Fruit fly (Drosophila melanogaster) whole organism, embryonic: ENCODE measurements around the gene mRpL49.

Experiments used
- Ada2b ChIP-seq: fragments of 200-800 bp; sonication (Bioruptor generic); IDR thresholded peaks from 2 replicates; pipeline ENCODE4 v1.3.6; 2022; ENCODE audit warnings: missing biosample characterization, missing genetic modification characterization
- Bdp1 ChIP-seq: fragments of 200-800 bp; sonication (Bioruptor generic); optimal IDR thresholded peaks from 3 replicates; lab custom pipeline; 2016; ENCODE audit warnings: missing biosample characterization, missing genetic modification characterization
- CG10147 ChIP-seq: fragments of 200-800 bp; sonication (Bioruptor generic); optimal IDR thresholded peaks from 2 replicates; lab custom pipeline; 2019; ENCODE audit warnings: missing biosample characterization, mild to moderate bottlenecking, missing genetic modification characterization, moderate library complexity
- CG10209 ChIP-seq: fragments of 200-800 bp; sonication (Bioruptor generic); optimal IDR thresholded peaks from 3 replicates; lab custom pipeline; 2017; ENCODE audit warnings: missing biosample characterization, mild to moderate bottlenecking, missing genetic modification characterization, missing genetic modification reagents
- CG10543 ChIP-seq: fragments of 200-800 bp; sonication (Bioruptor generic); optimal IDR thresholded peaks from 3 replicates; lab custom pipeline; 2017; ENCODE audit warnings: missing biosample characterization, mild to moderate bottlenecking, missing genetic modification characterization, moderate library complexity
- CG11398 ChIP-seq: fragments of 200-800 bp; sonication (Bioruptor generic); optimal IDR thresholded peaks from 2 replicates; lab custom pipeline; 2016; ENCODE audit warnings: missing biosample characterization, missing genetic modification characterization
- CG12744 ChIP-seq: fragments of 200-800 bp; sonication (Bioruptor generic); optimal IDR thresholded peaks from 2 replicates; lab custom pipeline; 2016; ENCODE audit warnings: missing biosample characterization, missing genetic modification characterization
- CG13296 ChIP-seq: fragments of 200-800 bp; sonication (Bioruptor generic); optimal IDR thresholded peaks from 3 replicates; lab custom pipeline; 2018; ENCODE audit warnings: missing biosample characterization, mild to moderate bottlenecking, missing genetic modification characterization
- CG13775 ChIP-seq: fragments of 200-800 bp; sonication (Bioruptor generic); optimal IDR thresholded peaks from 3 replicates; lab custom pipeline; 2017; ENCODE audit warnings: missing biosample characterization, mild to moderate bottlenecking, missing genetic modification characterization
- CG15601 ChIP-seq: fragments of 200-800 bp; sonication (Bioruptor generic); optimal IDR thresholded peaks from 3 replicates; lab custom pipeline; 2019; ENCODE audit warnings: missing biosample characterization, mild to moderate bottlenecking, missing genetic modification characterization, moderate library complexity
- CG1647 ChIP-seq: fragments of 200-800 bp; sonication (Bioruptor generic); optimal IDR thresholded peaks from 3 replicates; lab custom pipeline; 2016; ENCODE audit warnings: missing biosample characterization, missing genetic modification characterization
- CG16815 ChIP-seq: fragments of 200-800 bp; sonication (Bioruptor generic); optimal IDR thresholded peaks from 3 replicates; lab custom pipeline; 2017; ENCODE audit warnings: missing biosample characterization, mild to moderate bottlenecking, missing genetic modification characterization
- CG2678 ChIP-seq: fragments of 200-800 bp; sonication (Bioruptor generic); optimal IDR thresholded peaks from 3 replicates; lab custom pipeline; 2019; ENCODE audit warnings: missing biosample characterization, mild to moderate bottlenecking, missing genetic modification characterization, moderate library complexity
- CG30403 ChIP-seq: fragments of 200-800 bp; sonication (Bioruptor generic); optimal IDR thresholded peaks from 3 replicates; lab custom pipeline; 2016; ENCODE audit warnings: missing biosample characterization, missing genetic modification characterization
- CG33213 ChIP-seq: fragments of 200-800 bp; sonication (Bioruptor generic); optimal IDR thresholded peaks from 3 replicates; lab custom pipeline; 2016; ENCODE audit warnings: missing biosample characterization, missing genetic modification characterization
- CG7928 ChIP-seq: fragments of 200-800 bp; sonication (Bioruptor generic); optimal IDR thresholded peaks from 2 replicates; lab custom pipeline; 2017; ENCODE audit warnings: missing biosample characterization, mild to moderate bottlenecking, missing genetic modification characterization
- CG7963 ChIP-seq: fragments of 200-800 bp; sonication (Bioruptor generic); IDR thresholded peaks from 3 replicates; pipeline ENCODE4 v1.3.6; 2022; ENCODE audit warnings: missing biosample characterization, missing genetic modification characterization; ENCODE audit not compliant: partially characterized antibody
- CG7987 ChIP-seq: fragments of 200-800 bp; sonication (Bioruptor generic); optimal IDR thresholded peaks from 2 replicates; lab custom pipeline; 2018; ENCODE audit warnings: missing biosample characterization, mild to moderate bottlenecking, missing genetic modification characterization, moderate library complexity
- CG8359 ChIP-seq: fragments of 200-800 bp; sonication (Bioruptor generic); optimal IDR thresholded peaks from 2 replicates; lab custom pipeline; 2017; ENCODE audit warnings: missing biosample characterization, mild to moderate bottlenecking, missing genetic modification characterization, borderline replicate concordance
- CG9876 ChIP-seq: fragments of 200-800 bp; sonication (Bioruptor generic); optimal IDR thresholded peaks from 2 replicates; lab custom pipeline; 2016; ENCODE audit warnings: missing biosample characterization, missing genetic modification characterization
- CoRest ChIP-seq: fragments of 200-800 bp; sonication (Bioruptor generic); optimal IDR thresholded peaks from 3 replicates; lab custom pipeline; 2018; ENCODE audit warnings: missing biosample characterization, mild to moderate bottlenecking, missing genetic modification characterization, moderate library complexity
- Dek ChIP-seq: fragments of 200-800 bp; sonication (Bioruptor generic); optimal IDR thresholded peaks from 3 replicates; lab custom pipeline; 2019; ENCODE audit warnings: missing biosample characterization, mild to moderate bottlenecking, missing genetic modification characterization, moderate library complexity
- Eip74EF ChIP-seq, 2 experiments: fragments of 200-800 bp in 1 of 2; fragments of >200 bp in 1 of 2; sonication (Bioruptor generic) in 1 of 2; optimal IDR thresholded peaks; 2 replicates each; lab custom pipeline; 2017 to 2019; ENCODE audit warnings: missing biosample characterization in 2 of 2, missing genetic modification characterization in 2 of 2, mild to moderate bottlenecking in 1 of 2, moderate library complexity in 1 of 2
- Fer2 ChIP-seq: fragments of 200-800 bp; sonication (Bioruptor generic); optimal IDR thresholded peaks from 2 replicates; lab custom pipeline; 2018; ENCODE audit warnings: missing biosample characterization, mild to moderate bottlenecking, missing genetic modification characterization, moderate library complexity
- Fer3 ChIP-seq: fragments of 200-800 bp; sonication (Bioruptor generic); optimal IDR thresholded peaks from 2 replicates; lab custom pipeline; 2018; ENCODE audit warnings: missing biosample characterization, mild to moderate bottlenecking, missing genetic modification characterization, moderate library complexity
- Hsf ChIP-seq: fragments of 200-800 bp; sonication (Bioruptor generic); optimal IDR thresholded peaks from 3 replicates; lab custom pipeline; 2016; ENCODE audit warnings: missing biosample characterization, missing genetic modification characterization
- Meics ChIP-seq: fragments of 200-800 bp; sonication (Bioruptor generic); optimal IDR thresholded peaks from 2 replicates; lab custom pipeline; 2017; ENCODE audit warnings: missing biosample characterization, mild to moderate bottlenecking, missing genetic modification characterization
- Nf-YC ChIP-seq: fragments of 200-800 bp; optimal IDR thresholded peaks from 3 replicates; lab custom pipeline; 2019; ENCODE audit warnings: missing biosample characterization, mild to moderate bottlenecking, missing genetic modification characterization, moderate library complexity
- PHDP ChIP-seq: fragments of 200-800 bp; sonication (Bioruptor generic); optimal IDR thresholded peaks from 3 replicates; lab custom pipeline; 2018; ENCODE audit warnings: missing biosample characterization, mild to moderate bottlenecking, missing genetic modification characterization, moderate library complexity
- Scr ChIP-seq: fragments of 200-800 bp; sonication (Bioruptor generic); IDR thresholded peaks from 2 replicates; pipeline ENCODE4 v1.3.6; 2022; ENCODE audit warnings: missing biosample characterization, missing genetic modification characterization; ENCODE audit not compliant: partially characterized antibody
- Sox100B ChIP-seq: fragments of 200-800 bp; sonication (Bioruptor generic); optimal IDR thresholded peaks from 3 replicates; lab custom pipeline; 2018; ENCODE audit warnings: missing biosample characterization, mild to moderate bottlenecking, missing genetic modification characterization
- Sox102F ChIP-seq: fragments of 200-800 bp; sonication (Bioruptor generic); optimal IDR thresholded peaks from 2 replicates; lab custom pipeline; 2018; ENCODE audit warnings: missing biosample characterization, mild to moderate bottlenecking, missing genetic modification characterization, moderate library complexity
- aop ChIP-seq: fragments of 200-800 bp; sonication (Bioruptor generic); IDR thresholded peaks from 2 replicates; pipeline ENCODE4 v1.3.6; 2022; ENCODE audit warnings: missing biosample characterization, missing genetic modification characterization
- ara ChIP-seq: fragments of 200-800 bp; sonication (Bioruptor generic); IDR thresholded peaks from 2 replicates; pipeline ENCODE4 v1.3.6; 2022; ENCODE audit warnings: missing biosample characterization, missing genetic modification characterization
- az2 ChIP-seq: fragments of 200-800 bp; sonication (Bioruptor generic); optimal IDR thresholded peaks from 3 replicates; lab custom pipeline; 2016; ENCODE audit warnings: missing biosample characterization, missing genetic modification characterization
- chn ChIP-seq: fragments of 200-800 bp; sonication (Bioruptor generic); optimal IDR thresholded peaks from 2 replicates; lab custom pipeline; 2016; ENCODE audit warnings: missing biosample characterization, missing genetic modification characterization
- danr ChIP-seq: fragments of 200-800 bp; sonication (Bioruptor generic); IDR thresholded peaks from 2 replicates; pipeline ENCODE4 v1.3.6; 2022; ENCODE audit warnings: missing biosample characterization, missing genetic modification characterization
- ewg ChIP-seq: fragments of 200-800 bp; sonication (Bioruptor generic); optimal IDR thresholded peaks from 3 replicates; lab custom pipeline; 2017; ENCODE audit warnings: mild to moderate bottlenecking, missing biosample characterization, missing genetic modification reagents, missing genetic modification characterization
- gem ChIP-seq: fragments of 200-800 bp; sonication (Bioruptor generic); optimal IDR thresholded peaks from 2 replicates; lab custom pipeline; 2019; ENCODE audit warnings: missing biosample characterization, mild to moderate bottlenecking, missing genetic modification characterization, moderate library complexity
- grau ChIP-seq: fragments of 200-800 bp; optimal IDR thresholded peaks from 3 replicates; lab custom pipeline; 2019; ENCODE audit warnings: missing biosample characterization, mild to moderate bottlenecking, missing genetic modification characterization, moderate library complexity
- kni ChIP-seq: fragments of 200-800 bp; sonication (Bioruptor generic); optimal IDR thresholded peaks from 3 replicates; lab custom pipeline; 2017; ENCODE audit warnings: mild to moderate bottlenecking, missing biosample characterization, missing genetic modification reagents, missing genetic modification characterization
- luna ChIP-seq: fragments of 200-800 bp; sonication (Bioruptor generic); optimal IDR thresholded peaks from 2 replicates; lab custom pipeline; 2016; ENCODE audit warnings: missing biosample characterization, missing genetic modification characterization
- maf-S ChIP-seq: fragments of 200-800 bp; sonication (Bioruptor generic); optimal IDR thresholded peaks from 2 replicates; lab custom pipeline; 2016; ENCODE audit warnings: missing biosample characterization, missing genetic modification characterization
- mam ChIP-seq: fragments of 200-800 bp; sonication (Bioruptor generic); optimal IDR thresholded peaks from 3 replicates; lab custom pipeline; 2016; ENCODE audit warnings: missing biosample characterization, missing genetic modification characterization
- phol ChIP-seq: fragments of 200-800 bp; sonication (Bioruptor generic); optimal IDR thresholded peaks from 3 replicates; lab custom pipeline; 2018; ENCODE audit warnings: missing biosample characterization, mild to moderate bottlenecking, missing genetic modification characterization, moderate library complexity
- pzg ChIP-seq: fragments of 200-800 bp; sonication (Bioruptor generic); optimal IDR thresholded peaks from 3 replicates; lab custom pipeline; 2018; ENCODE audit warnings: missing biosample characterization, mild to moderate bottlenecking, missing genetic modification characterization, moderate library complexity
- row ChIP-seq: fragments of 200-800 bp; sonication (Bioruptor generic); IDR thresholded peaks from 3 replicates; pipeline ENCODE4 v1.3.6; 2022; ENCODE audit warnings: missing biosample characterization, missing genetic modification characterization
- ssp ChIP-seq: fragments of 200-800 bp; sonication (Bioruptor generic); IDR thresholded peaks from 2 replicates; pipeline ENCODE4 v1.3.6; 2022; ENCODE audit warnings: missing biosample characterization, missing genetic modification characterization
- twi ChIP-seq: fragments of 200-800 bp; optimal IDR thresholded peaks from 2 replicates; lab custom pipeline; 2019; ENCODE audit warnings: missing biosample characterization, mild to moderate bottlenecking, missing genetic modification characterization, moderate library complexity
- yki ChIP-seq: fragments of >200 bp; optimal IDR thresholded peaks from 3 replicates; lab custom pipeline; 2018
- zen ChIP-seq: fragments of 200-800 bp; sonication (Bioruptor generic); optimal IDR thresholded peaks from 3 replicates; lab custom pipeline; 2018; ENCODE audit warnings: missing biosample characterization, mild to moderate bottlenecking, missing genetic modification characterization, moderate library complexity

The mRpL49 gene

dm6 chrX:12869850-12870249 is 37.1 kb upstream of the mRpL49 start (continued):
- TF ChIP-seq Eip74EF (GFP tag; optimal IDR thresholded peaks at IDR 0.05; lab: Kevin White, UChicago) (no peak), Sox102F (GFP tag; lab: Kevin White, UChicago) (no peak), kni (no peak), CoRest (tag; lab: Kevin White, UChicago) (peak; percentile 30), zen (tag; lab: Kevin White, UChicago) (no peak), CG13775 (no peak), Ada2b (GFP tag; lab: Robert Waterston, UW) (no peak), danr (GFP tag; lab: Robert Waterston, UW) (no peak), ewg (GFP tag; lab: Kevin White, UChicago) (peak; percentile 51), row (peak; percentile 66), CG9876 (GFP tag; lab: Kevin White, UChicago) (no peak), Dek (peak; percentile 6), Nf-YC (tag; lab: Kevin White, UChicago) (no peak), CG2678 (tag; lab: Kevin White, UChicago) (peak; percentile 67), PHDP (peak; percentile 10), maf-S (GFP tag; lab: Kevin White, UChicago) (no peak), CG10209 (GFP tag; lab: Kevin White, UChicago) (no peak), CG8359 (GFP tag; lab: Kevin White, UChicago) (no peak), CG7987 (GFP tag; lab: Kevin White, UChicago) (no peak), twi (tag; lab: Kevin White, UChicago) (no peak), pzg (GFP tag; lab: Kevin White, UChicago) (no peak), Scr (GFP tag; lab: Robert Waterston, UW) (no peak), grau (tag; lab: Kevin White, UChicago) (peak; percentile 52), CG11398 (no peak), yki (no peak), CG10147 (GFP tag; lab: Kevin White, UChicago) (peak; percentile 28), CG10543 (GFP tag; lab: Kevin White, UChicago) (no peak), Hsf (GFP tag; lab: Kevin White, UChicago) (no peak), mam (no peak), CG7963 (GFP tag; lab: Robert Waterston, UW) (no peak), CG7928 (GFP tag; lab: Kevin White, UChicago) (no peak), phol (tag; lab: Kevin White, UChicago) (no peak), gem (peak; percentile 56), Meics (peak; percentile 47), ara (GFP tag; lab: Robert Waterston, UW) (no peak), Bdp1 (no peak), Fer3 (peak; percentile 19), az2 (GFP tag; lab: Kevin White, UChicago) (no peak), luna (GFP tag; lab: Kevin White, UChicago) (no peak), CG33213 (GFP tag; lab: Kevin White, UChicago) (no peak), CG16815 (GFP tag; lab: Kevin White, UChicago) (no peak), CG12744 (GFP tag; lab: Kevin White, UChicago) (no peak), Fer2 (tag; lab: Kevin White, UChicago) (no peak), CG1647 (GFP tag; lab: Kevin White, UChicago) (no peak), Sox100B (GFP tag; lab: Kevin White, UChicago) (peak; percentile 11), ssp (no peak), chn (GFP tag; lab: Kevin White, UChicago) (no peak), CG30403 (no peak), CG15601 (no peak), aop (GFP tag; lab: Robert Waterston, UW) (no peak), CG13296 (GFP tag; lab: Kevin White, UChicago) (peak; percentile 41)
